Fruit fly (Drosophila melanogaster): ENCODE results near the gene Edem1.
A peak's percentile ranks its signal among the peaks of the same experiment; 100 is the strongest.

Edem1 gene

dm6 chrX:1854070-1854469 is 54.6 kb downstream of the Edem1 start (continued):
- TF ChIP-seq CG34422 (GFP tag; IDR thresholded peaks at IDR 0.05) (no peak), D19A (tag; optimal IDR thresholded peaks at IDR 0.05) (no peak), Taf1 (GFP tag; IDR thresholded peaks at IDR 0.05) (peak; percentile 31; the same call in 1 of the 2 replicates), Drgx (GFP tag; IDR thresholded peaks at IDR 0.05) (no peak), CG32772 (GFP tag; IDR thresholded peaks at IDR 0.05) (0 out of 2 replicates have a peak, but pooled peaks have one; percentile 21), MTF-1 (GFP tag; optimal IDR thresholded peaks at IDR 0.05; ENCODE audit: borderline replicate concordance) (peak; percentile 60), Ets65A (GFP tag) (peak; percentile 82), Hand (GFP tag; optimal IDR thresholded peaks at IDR 0.05) (peak; percentile 89), CG12071 (GFP tag; optimal IDR thresholded peaks at IDR 0.05) (peak; percentile 84), dan (GFP tag; IDR thresholded peaks at IDR 0.05) (no peak), chn (GFP tag; optimal IDR thresholded peaks at IDR 0.05) (no peak), Pdp1 (GFP tag; optimal IDR thresholded peaks at IDR 0.05) (peak in 1 of 2 experiments; percentile 31), zen (tag; optimal IDR thresholded peaks at IDR 0.05) (no peak), CG8089 (GFP tag; optimal IDR thresholded peaks at IDR 0.05) (peak; percentile 41), CG9797 (GFP tag; optimal IDR thresholded peaks at IDR 0.05) (no peak), CG15696 (tag; optimal IDR thresholded peaks at IDR 0.05) (no peak), Sox102F (GFP tag; optimal IDR thresholded peaks at IDR 0.05) (peak; percentile 14), CG13287 (GFP tag; IDR thresholded peaks at IDR 0.05; ENCODE audit: partially characterized antibody) (no peak), mirr (GFP tag; optimal IDR thresholded peaks at IDR 0.05) (peak; percentile 86), Hmx (GFP tag; optimal IDR thresholded peaks at IDR 0.05) (no peak), CG5180 (GFP tag; optimal IDR thresholded peaks at IDR 0.05) (peak; percentile 66), gcm (GFP tag; optimal IDR thresholded peaks at IDR 0.05) (no peak), CG2116 (GFP tag; optimal IDR thresholded peaks at IDR 0.05) (peak; percentile 45), CG14014 (GFP tag; IDR thresholded peaks at IDR 0.05) (peak; percentile 81; the same call in 1 of the 2 replicates), Stat92E (GFP tag; optimal IDR thresholded peaks at IDR 0.05) (no peak), yki (optimal IDR thresholded peaks at IDR 0.05) (no peak), trem (tag; optimal IDR thresholded peaks at IDR 0.05) (no peak), CG7786 (GFP tag; optimal IDR thresholded peaks at IDR 0.05) (peak; percentile 23), CG8944 (GFP tag; optimal IDR thresholded peaks at IDR 0.05) (peak; percentile 16), Deaf1 (tag; optimal IDR thresholded peaks at IDR 0.05) (no peak), CG14050 (GFP tag; IDR thresholded peaks at IDR 0.05) (no peak), sr (GFP tag; IDR thresholded peaks at IDR 0.05) (peak; percentile 52; the same call in 2 of the 3 replicates), chm (GFP tag; IDR thresholded peaks at IDR 0.05) (no peak), Hr78 (GFP tag; optimal IDR thresholded peaks at IDR 0.05) (no peak), B-H1 (GFP tag; IDR thresholded peaks at IDR 0.05) (peak; percentile 38; the same call in 1 of the 3 replicates), CG18619 (GFP tag; optimal IDR thresholded peaks at IDR 0.05) (peak; percentile 71), Poxn (GFP tag; IDR thresholded peaks at IDR 0.05) (no peak), CG14667 (GFP tag; IDR thresholded peaks at IDR 0.05) (no peak), E2f1 (GFP tag; IDR thresholded peaks at IDR 0.05) (peak; percentile 62; the same call in 1 of the 2 replicates), otp (GFP tag; IDR thresholded peaks at IDR 0.05) (peak; percentile 59; the same call in 1 of the 3 replicates), BtbVII (GFP tag; optimal IDR thresholded peaks at IDR 0.05) (peak; percentile 89), CG8478 (optimal IDR thresholded peaks at IDR 0.05) (no peak), CG1832 (GFP tag; optimal IDR thresholded peaks at IDR 0.05) (peak; percentile 30), onecut (GFP tag; IDR thresholded peaks at IDR 0.05) (peak; percentile 44), dmrt11E (tag; optimal IDR thresholded peaks at IDR 0.05) (no peak), inv (GFP tag; IDR thresholded peaks at IDR 0.05; ENCODE audit: partially characterized antibody) (no peak), gcm2 (GFP tag; optimal IDR thresholded peaks at IDR 0.05) (peak; percentile 48), Bdp1 (GFP tag; optimal IDR thresholded peaks at IDR 0.05) (peak; percentile 43), CG11247 (GFP tag; IDR thresholded peaks at IDR 0.05) (peak; percentile 78), CG6854 (GFP tag; optimal IDR thresholded peaks at IDR 0.05) (peak; percentile 89), ttk (GFP tag; IDR thresholded peaks at IDR 0.05) (no peak)
